Worm (Caenorhabditis elegans) whole organism, mixed stage, embryonic: ENCODE results near the gene sprr-2.

Experiments used
- M03D4.4 ChIP-seq: sonication (generic microtip); optimal IDR thresholded peaks from 2 replicates; lab custom pipeline; 2017; ENCODE audit warnings: mild to moderate bottlenecking, missing genetic modification characterization, missing compliant biosample characterization
- bed-3 ChIP-seq: fragments of 200-800 bp; sonication (Bioruptor generic); optimal IDR thresholded peaks from 3 replicates; lab custom pipeline; 2018; ENCODE audit warnings: mild to moderate bottlenecking, missing genetic modification characterization, moderate library complexity, missing compliant biosample characterization
- blmp-1 ChIP-seq: fragments of 150-350 bp; optimal IDR thresholded peaks from 2 replicates; lab custom pipeline; 2014; ENCODE audit warnings: missing biosample characterization, missing genetic modification characterization
- ceh-39 ChIP-seq: fragments of 150-350 bp; optimal IDR thresholded peaks from 2 replicates; lab custom pipeline; 2014; ENCODE audit warnings: missing biosample characterization, missing genetic modification characterization
- ceh-43 ChIP-seq: fragments of 200-800 bp; sonication (Bioruptor generic); optimal IDR thresholded peaks from 2 replicates; lab custom pipeline; 2018; ENCODE audit warnings: mild to moderate bottlenecking, missing genetic modification characterization, moderate library complexity, missing compliant biosample characterization
- ceh-83 ChIP-seq: fragments of 200-800 bp; sonication (Bioruptor generic); optimal IDR thresholded peaks from 2 replicates; lab custom pipeline; 2018; ENCODE audit warnings: mild to moderate bottlenecking, missing genetic modification characterization, missing compliant biosample characterization
- ces-1 ChIP-seq: fragments of 150-350 bp; optimal IDR thresholded peaks from 2 replicates; lab custom pipeline; 2014; ENCODE audit warnings: missing biosample characterization, missing genetic modification reagents, missing genetic modification characterization
- drap-1 ChIP-seq: fragments of 200-800 bp; sonication (Bioruptor generic); optimal IDR thresholded peaks from 3 replicates; lab custom pipeline; 2018; ENCODE audit warnings: mild to moderate bottlenecking, missing genetic modification characterization, missing compliant biosample characterization
- elt-1 ChIP-seq: sonication (generic microtip); optimal IDR thresholded peaks from 2 replicates; lab custom pipeline; 2017; ENCODE audit warnings: missing genetic modification characterization, mild to moderate bottlenecking, missing compliant biosample characterization, antibody characterized with exemption, moderate library complexity, borderline replicate concordance; ENCODE audit not compliant: insufficient read depth
- flh-1 ChIP-seq: fragments of 200-800 bp; sonication (Bioruptor generic); optimal IDR thresholded peaks from 2 replicates; lab custom pipeline; 2018; ENCODE audit warnings: mild to moderate bottlenecking, missing genetic modification characterization, moderate library complexity, missing compliant biosample characterization
- ham-2 ChIP-seq: fragments of 200-800 bp; sonication (Bioruptor generic); optimal IDR thresholded peaks from 2 replicates; lab custom pipeline; 2018; ENCODE audit warnings: mild to moderate bottlenecking, missing genetic modification characterization, missing compliant biosample characterization
- hlh-1 ChIP-seq: fragments of 150-350 bp; optimal IDR thresholded peaks from 2 replicates; lab custom pipeline; 2014; ENCODE audit warnings: missing biosample characterization, missing genetic modification reagents, missing genetic modification characterization
- lin-13 ChIP-seq: fragments of 150-350 bp; optimal IDR thresholded peaks from 2 replicates; lab custom pipeline; 2014; ENCODE audit warnings: missing biosample characterization, missing genetic modification characterization
- lin-32 ChIP-seq: fragments of 200-800 bp; sonication (Bioruptor generic); optimal IDR thresholded peaks from 2 replicates; lab custom pipeline; 2018; ENCODE audit warnings: mild to moderate bottlenecking, missing genetic modification characterization, missing compliant biosample characterization
- lsy-2 ChIP-seq: fragments of 150-350 bp; optimal IDR thresholded peaks from 2 replicates; lab custom pipeline; 2014; ENCODE audit warnings: missing biosample characterization, missing genetic modification characterization
- mab-5 ChIP-seq: fragments of 150-350 bp; optimal IDR thresholded peaks from 2 replicates; lab custom pipeline; 2014; ENCODE audit warnings: missing biosample characterization, missing genetic modification characterization
- mep-1 ChIP-seq: fragments of 150-350 bp; optimal IDR thresholded peaks from 2 replicates; lab custom pipeline; 2017; ENCODE audit warnings: missing biosample characterization, missing genetic modification reagents, missing genetic modification characterization, inconsistent platforms
- mls-2 ChIP-seq: sonication (generic microtip); optimal IDR thresholded peaks from 2 replicates; lab custom pipeline; 2016; ENCODE audit warnings: mild to moderate bottlenecking, missing genetic modification characterization, moderate library complexity, missing compliant biosample characterization
- nhr-12 ChIP-seq: fragments of 150-350 bp; optimal IDR thresholded peaks from 2 replicates; lab custom pipeline; 2014; ENCODE audit warnings: missing biosample characterization, missing genetic modification characterization
- nhr-2 ChIP-seq: fragments of 150-350 bp; optimal IDR thresholded peaks from 2 replicates; lab custom pipeline; 2014; ENCODE audit warnings: missing biosample characterization, missing genetic modification characterization
- nhr-237 ChIP-seq: fragments of 150-350 bp; optimal IDR thresholded peaks from 2 replicates; lab custom pipeline; 2014; ENCODE audit warnings: missing biosample characterization, missing genetic modification characterization
- nhr-28 ChIP-seq: fragments of 150-350 bp; optimal IDR thresholded peaks from 2 replicates; lab custom pipeline; 2014; ENCODE audit warnings: missing biosample characterization, missing genetic modification characterization
- nhr-76 ChIP-seq: sonication (generic microtip); optimal IDR thresholded peaks from 2 replicates; lab custom pipeline; 2017; ENCODE audit warnings: missing biosample characterization, missing genetic modification characterization
- pha-4 ChIP-seq: fragments of 150-350 bp; optimal IDR thresholded peaks from 2 replicates; lab custom pipeline; 2018; ENCODE audit warnings: missing biosample characterization, missing genetic modification reagents, missing genetic modification characterization
- sem-2 ChIP-seq: fragments of 200-800 bp; sonication (Bioruptor generic); optimal IDR thresholded peaks from 2 replicates; lab custom pipeline; 2018; ENCODE audit warnings: mild to moderate bottlenecking, missing genetic modification characterization, missing compliant biosample characterization
- snpc-4 ChIP-seq: fragments of 150-350 bp; optimal IDR thresholded peaks from 2 replicates; lab custom pipeline; 2014; ENCODE audit warnings: missing biosample characterization, missing genetic modification characterization
- sptf-1 ChIP-seq: sonication (generic microtip); optimal IDR thresholded peaks from 2 replicates; lab custom pipeline; 2017; ENCODE audit warnings: mild to moderate bottlenecking, missing genetic modification characterization, moderate library complexity, missing compliant biosample characterization
- tbx-8 ChIP-seq: fragments of 200-800 bp; sonication (Bioruptor generic); optimal IDR thresholded peaks from 2 replicates; lab custom pipeline; 2018; ENCODE audit warnings: mild to moderate bottlenecking, missing genetic modification characterization, moderate library complexity, missing compliant biosample characterization
- unc-120 ChIP-seq: sonication (generic microtip); optimal IDR thresholded peaks from 2 replicates; lab custom pipeline; 2017; ENCODE audit warnings: missing genetic modification characterization, missing compliant biosample characterization; ENCODE audit not compliant: poor library complexity, severe bottlenecking
- unc-39 ChIP-seq: fragments of 150-350 bp; optimal IDR thresholded peaks from 2 replicates; lab custom pipeline; 2014; ENCODE audit warnings: missing biosample characterization, missing genetic modification characterization
- unc-62 ChIP-seq: fragments of 150-350 bp; optimal IDR thresholded peaks from 2 replicates; lab custom pipeline; 2014; ENCODE audit warnings: missing biosample characterization, missing genetic modification reagents, missing genetic modification characterization
- zip-8 ChIP-seq: fragments of 150-350 bp; optimal IDR thresholded peaks from 2 replicates; lab custom pipeline; 2014; ENCODE audit warnings: missing biosample characterization, missing genetic modification characterization
- ztf-11 ChIP-seq: fragments of 150-350 bp; optimal IDR thresholded peaks from 2 replicates; lab custom pipeline; 2014; ENCODE audit warnings: missing biosample characterization, missing genetic modification characterization

sprr-2 gene

ce11 chrX:14768989-14769388, 24.3 kb upstream of the sprr-2 start:
- TF ChIP-seq sptf-1, result no peak
- TF ChIP-seq mls-2 (tag; lab: Kevin White, UChicago), result no peak
- TF ChIP-seq lsy-2 (tag; lab: Kevin White, UChicago), result no peak
- TF ChIP-seq lin-13, result no peak
- no peak for TF ChIP-seq flh-1
- TF ChIP-seq ham-2, result no peak
- no peak for TF ChIP-seq sem-2 (GFP tag; lab: Kevin White, UChicago)
- no peak for TF ChIP-seq elt-1 (tag; lab: Kevin White, UChicago)
- TF ChIP-seq ztf-11 (tag; lab: Kevin White, UChicago), result no peak
- no peak for TF ChIP-seq blmp-1 (tag; lab: Kevin White, UChicago)
- no peak for TF ChIP-seq lin-32 (GFP tag; lab: Kevin White, UChicago)
- no peak for TF ChIP-seq unc-39 (tag; lab: Kevin White, UChicago)
- TF ChIP-seq pha-4 (tag; lab: Kevin White, UChicago), result no peak
- TF ChIP-seq ceh-39 (tag; lab: Kevin White, UChicago), result no peak
- no peak for TF ChIP-seq nhr-237 (tag; lab: Kevin White, UChicago)
- TF ChIP-seq nhr-28 (tag; lab: Kevin White, UChicago), result no peak
- TF ChIP-seq ces-1 (GFP tag; lab: Kevin White, UChicago), result no peak
- no peak for TF ChIP-seq zip-8
- no peak for TF ChIP-seq hlh-1 (tag; lab: Kevin White, UChicago)
- TF ChIP-seq, all 35 proteins: peak for 0

ce11 chrX:14770336-14770735, 22.9 kb upstream of the sprr-2 start:
- TF ChIP-seq drap-1 (GFP tag; lab: Kevin White, UChicago) (no peak), M03D4.4 (no peak), tbx-8 (GFP tag; lab: Kevin White, UChicago) (no peak), ceh-83 (GFP tag; lab: Kevin White, UChicago) (no peak), elt-1 (tag; lab: Kevin White, UChicago) (no peak), bed-3 (GFP tag; lab: Kevin White, UChicago) (no peak), lsy-2 (tag; lab: Kevin White, UChicago) (no peak), hlh-1 (tag; lab: Kevin White, UChicago) (no peak), ceh-39 (tag; lab: Kevin White, UChicago) (no peak), mep-1 (no peak), nhr-28 (tag; lab: Kevin White, UChicago) (no peak), unc-62 (GFP tag; lab: Kevin White, UChicago) (no peak)

- TF ChIP-seq snpc-4 (tag; lab: Kevin White, UChicago), result no peak
- no peak for TF ChIP-seq ces-1 (GFP tag; lab: Kevin White, UChicago)
- TF ChIP-seq unc-62 (GFP tag; lab: Kevin White, UChicago), result no peak
- no peak for TF ChIP-seq mls-2 (tag; lab: Kevin White, UChicago)
- TF ChIP-seq blmp-1 (tag; lab: Kevin White, UChicago), result no peak
- TF ChIP-seq ham-2, result no peak
- no peak for TF ChIP-seq ceh-39 (tag; lab: Kevin White, UChicago)
- no peak for TF ChIP-seq elt-1 (tag; lab: Kevin White, UChicago)
- no peak for TF ChIP-seq lin-32 (GFP tag; lab: Kevin White, UChicago)
- no peak for TF ChIP-seq unc-39 (tag; lab: Kevin White, UChicago)
- no peak for TF ChIP-seq bed-3 (GFP tag; lab: Kevin White, UChicago)
- no peak for TF ChIP-seq zip-8
- no peak for TF ChIP-seq unc-120 (tag; lab: Kevin White, UChicago)
- no peak for TF ChIP-seq sem-2 (GFP tag; lab: Kevin White, UChicago)
- no peak for TF ChIP-seq mep-1
- no peak for TF ChIP-seq sptf-1
These were observed 21.6 kb upstream of the sprr-2 start, which contains the start of gene Y16B4A.2 for ce11 chrX:14771682-14772081. Y16B4A.2 (minus strand) TSS chrX:14771851.

- TF ChIP-seq bed-3 (GFP tag; lab: Kevin White, UChicago), result no peak
- no peak for TF ChIP-seq lin-13
- no peak for TF ChIP-seq drap-1 (GFP tag; lab: Kevin White, UChicago)
- no peak for TF ChIP-seq mab-5 (tag; lab: Kevin White, UChicago)
- TF ChIP-seq ceh-83 (GFP tag; lab: Kevin White, UChicago), result no peak
- TF ChIP-seq sptf-1, result no peak
- no peak for TF ChIP-seq mep-1
- no peak for TF ChIP-seq pha-4 (tag; lab: Kevin White, UChicago)
- no peak for TF ChIP-seq ham-2
- no peak for TF ChIP-seq snpc-4 (tag; lab: Kevin White, UChicago)
These were observed 20.0 kb upstream of the sprr-2 start, which contains the start of gene unc-3 for ce11 chrX:14773238-14773637. unc-3 (plus strand) TSS chrX:14773538.

- no peak for TF ChIP-seq nhr-2 (tag; lab: Kevin White, UChicago)
- no peak for TF ChIP-seq nhr-76 (tag; lab: Kevin White, UChicago)
- TF ChIP-seq ztf-11 (tag; lab: Kevin White, UChicago), result no peak
- no peak for TF ChIP-seq unc-120 (tag; lab: Kevin White, UChicago)
- no peak for TF ChIP-seq ceh-39 (tag; lab: Kevin White, UChicago)
- no peak for TF ChIP-seq snpc-4 (tag; lab: Kevin White, UChicago)
- TF ChIP-seq elt-1 (tag; lab: Kevin White, UChicago), result no peak
- no peak for TF ChIP-seq ceh-43
- TF ChIP-seq mls-2 (tag; lab: Kevin White, UChicago), result no peak
- no peak for TF ChIP-seq nhr-12 (tag; lab: Kevin White, UChicago)
- TF ChIP-seq pha-4 (tag; lab: Kevin White, UChicago), result no peak
- no peak for TF ChIP-seq sptf-1
- TF ChIP-seq hlh-1 (tag; lab: Kevin White, UChicago), result no peak
- no peak for TF ChIP-seq ceh-83 (GFP tag; lab: Kevin White, UChicago)
- no peak for TF ChIP-seq nhr-28 (tag; lab: Kevin White, UChicago)
- TF ChIP-seq M03D4.4, result no peak
- no peak for TF ChIP-seq unc-39 (tag; lab: Kevin White, UChicago)
- no peak for TF ChIP-seq lsy-2 (tag; lab: Kevin White, UChicago)
- TF ChIP-seq tbx-8 (GFP tag; lab: Kevin White, UChicago), result no peak
- TF ChIP-seq nhr-237 (tag; lab: Kevin White, UChicago), result no peak
These were observed 18.0 kb upstream of the sprr-2 start for ce11 chrX:14775222-14775621.
